Fruit fly (Drosophila melanogaster): ENCODE data around the gene Neto.

Gene Neto

dm6 chrX:13406293-13406692, 39.4 kb upstream of the Neto start:
- TF ChIP-seq OdsH (GFP tag; optimal IDR thresholded peaks at IDR 0.05) (no peak), Sp1 (GFP tag; optimal IDR thresholded peaks at IDR 0.05) (no peak), jim (GFP tag; optimal IDR thresholded peaks at IDR 0.05) (no peak)

- TF ChIP-seq rgr (GFP tag; optimal IDR thresholded peaks at IDR 0.05): no peak
- TF ChIP-seq dsf (GFP tag; optimal IDR thresholded peaks at IDR 0.05; ENCODE audit: borderline replicate concordance): no peak
- TF ChIP-seq dmrt93B (GFP tag; optimal IDR thresholded peaks at IDR 0.05): no peak
- TF ChIP-seq OdsH (GFP tag; optimal IDR thresholded peaks at IDR 0.05): no peak
- TF ChIP-seq HLH106 (tag; optimal IDR thresholded peaks at IDR 0.05): no peak
Measured at dm6 chrX:13407673-13408072, 38.0 kb upstream of the Neto start.

DNA sequence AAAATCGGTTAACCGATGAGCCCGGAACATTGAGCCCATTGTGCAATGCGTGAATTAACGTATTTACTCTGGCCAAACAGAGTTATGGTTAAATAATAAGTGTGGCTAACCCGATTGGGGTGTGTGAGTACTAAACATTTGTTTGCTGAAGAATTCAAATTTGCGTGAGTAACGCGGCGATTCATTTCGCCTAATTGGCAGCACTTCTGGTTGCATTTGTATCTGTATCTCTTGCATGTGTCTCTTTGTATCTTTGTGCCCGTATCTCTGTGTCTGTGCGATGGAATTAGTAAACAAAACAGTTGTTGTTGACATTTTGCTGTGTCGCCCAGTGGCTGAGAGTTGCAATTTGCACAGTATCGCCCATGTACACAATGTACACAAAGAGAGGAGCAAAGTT, 34.8 kb upstream of the Neto start:
- TF ChIP-seq Myc (optimal IDR thresholded peaks at IDR 0.05) (no peak), h (GFP tag; optimal IDR thresholded peaks at IDR 0.05) (peak; percentile 5), woc (GFP tag; optimal IDR thresholded peaks at IDR 0.05) (no peak), jim (GFP tag; optimal IDR thresholded peaks at IDR 0.05) (no peak)

DNA sequence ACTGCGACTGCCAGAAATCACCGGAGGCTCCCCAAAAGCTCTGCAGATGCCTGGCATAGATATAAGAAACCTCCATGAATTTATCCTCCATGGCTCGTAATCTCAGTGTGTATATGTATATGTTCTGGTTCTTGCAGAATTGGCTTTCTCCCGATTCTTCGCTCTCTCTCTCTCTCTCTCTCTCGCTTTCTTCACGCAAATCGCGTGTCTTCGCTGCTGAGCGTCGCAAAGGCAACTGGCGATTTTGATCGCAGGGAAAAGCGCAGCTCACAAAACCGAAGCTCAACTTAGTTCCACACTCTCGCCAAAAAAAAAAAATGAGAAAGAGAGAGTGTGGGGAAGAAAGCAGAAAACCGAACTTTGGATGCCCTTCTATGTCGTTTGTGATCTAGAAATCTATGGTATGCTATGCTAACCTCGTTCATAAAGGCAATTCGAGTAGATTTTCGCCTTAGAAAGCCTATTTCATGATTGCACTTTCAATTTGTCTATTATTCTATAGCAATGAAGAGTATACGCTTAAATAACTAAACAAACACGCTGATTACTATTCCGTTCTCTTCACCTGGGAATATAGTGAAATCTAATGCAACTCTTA, 34.2 kb upstream of the Neto start:
- TF ChIP-seq Vsx2 (GFP tag; optimal IDR thresholded peaks at IDR 0.05; ENCODE audit: partially characterized antibody) (peak; percentile 34), Mio (GFP tag; optimal IDR thresholded peaks at IDR 0.05) (no peak), woc (GFP tag; optimal IDR thresholded peaks at IDR 0.05) (peak; percentile 74), Dif (GFP tag; optimal IDR thresholded peaks at IDR 0.05; ENCODE audit: partially characterized antibody) (peak; percentile 58), HLH106 (tag; optimal IDR thresholded peaks at IDR 0.05) (no peak)

- no peak for TF ChIP-seq pan (optimal IDR thresholded peaks at IDR 0.05)
- TF ChIP-seq fru (GFP tag; optimal IDR thresholded peaks at IDR 0.05): no peak
- TF ChIP-seq h (GFP tag; optimal IDR thresholded peaks at IDR 0.05): no peak
- TF ChIP-seq CG9705 (GFP tag; optimal IDR thresholded peaks at IDR 0.05): peak; percentile 0
- TF ChIP-seq dmrt93B (GFP tag; optimal IDR thresholded peaks at IDR 0.05): no peak
- TF ChIP-seq Dif (GFP tag; optimal IDR thresholded peaks at IDR 0.05; ENCODE audit: partially characterized antibody): peak; percentile 29
- no peak for TF ChIP-seq ey (GFP tag; optimal IDR thresholded peaks at IDR 0.05)
- no peak for TF ChIP-seq sage (GFP tag; optimal IDR thresholded peaks at IDR 0.05)
- peak; percentile 18 for TF ChIP-seq HLH106 (tag; optimal IDR thresholded peaks at IDR 0.05)
- TF ChIP-seq rgr (GFP tag; optimal IDR thresholded peaks at IDR 0.05): no peak
- TF ChIP-seq Jra (GFP tag; optimal IDR thresholded peaks at IDR 0.05): no peak
- TF ChIP-seq Mio (GFP tag; optimal IDR thresholded peaks at IDR 0.05): no peak
- TF ChIP-seq psq (GFP tag; optimal IDR thresholded peaks at IDR 0.05): peak; percentile 11
- TF ChIP-seq Myc (optimal IDR thresholded peaks at IDR 0.05): peak; percentile 43
- no peak for TF ChIP-seq usp (GFP tag; optimal IDR thresholded peaks at IDR 0.05)
- peak; percentile 20 for TF ChIP-seq Sp1 (GFP tag; optimal IDR thresholded peaks at IDR 0.05)
- no peak for TF ChIP-seq Hr78 (GFP tag; optimal IDR thresholded peaks at IDR 0.05)
- no peak for TF ChIP-seq Rel (GFP tag; optimal IDR thresholded peaks at IDR 0.05)
- TF ChIP-seq Rel (tag; optimal IDR thresholded peaks at IDR 0.05): peak; percentile 28
- TF ChIP-seq Abd-B (GFP tag; optimal IDR thresholded peaks at IDR 0.05): no peak
- TF ChIP-seq N (GFP tag; optimal IDR thresholded peaks at IDR 0.05): no peak
- no peak for TF ChIP-seq br (GFP tag; optimal IDR thresholded peaks at IDR 0.05)
- no peak for TF ChIP-seq CrebA (GFP tag; optimal IDR thresholded peaks at IDR 0.05; ENCODE audit: borderline replicate concordance)
- TF ChIP-seq Dfd (GFP tag; optimal IDR thresholded peaks at IDR 0.05): no peak
- peak; percentile 55 for TF ChIP-seq Hr83 (GFP tag; optimal IDR thresholded peaks at IDR 0.05; ENCODE audit: poor library complexity, severe bottlenecking)
- TF ChIP-seq woc (GFP tag; optimal IDR thresholded peaks at IDR 0.05): no peak
- TF ChIP-seq sv (GFP tag; optimal IDR thresholded peaks at IDR 0.05): no peak
- TF ChIP-seq Hnf4 (GFP tag; optimal IDR thresholded peaks at IDR 0.05): no peak
Measured at dm6 chrX:13412941-13413613, 32.6 kb upstream of the Neto start, which contains the start of the genes CG1998 and Set2. Gene CG1998, minus strand, starts transcription at chrX:13413074. Gene Set2, plus strand, starts transcription at chrX:13413242.
